Fruit fly (Drosophila melanogaster): ENCODE results near the gene neo.
A peak's percentile ranks its signal among the peaks of the same experiment; 100 is the strongest.

dm6 chr3R:29841293-29841791 lies 22.4 kb downstream of the neo start, which contains the start of gene Cad99C:
- TF ChIP-seq bab1 (GFP tag; optimal IDR thresholded peaks at IDR 0.05) (no peak), Clk (GFP tag; optimal IDR thresholded peaks at IDR 0.05) (no peak), CG12768 (GFP tag; optimal IDR thresholded peaks at IDR 0.05) (no peak), tj (GFP tag; optimal IDR thresholded peaks at IDR 0.05) (peak; percentile 46), Hr96 (GFP tag; optimal IDR thresholded peaks at IDR 0.05) (no peak), kay (GFP tag; ENCODE audit: borderline replicate concordance) (no peak), ovo (GFP tag; optimal IDR thresholded peaks at IDR 0.05) (peak; percentile 5), Crg-1 (GFP tag; optimal IDR thresholded peaks at IDR 0.05) (no peak), toe (GFP tag; optimal IDR thresholded peaks at IDR 0.05) (no peak), CG7045 (GFP tag; optimal IDR thresholded peaks at IDR 0.05) (no peak), cic (GFP tag; optimal IDR thresholded peaks at IDR 0.05) (no peak)
